Worm (Caenorhabditis elegans) whole organism, L4 larva: ENCODE measurements around the gene D1053.3.

ENCODE experiments used
- Y105C5A.15 ChIP-seq: fragments of 200-800 bp; sonication (Bioruptor generic); IDR thresholded peaks from 2 replicates; pipeline ENCODE4 v1.3.6; 2022; ENCODE audit warnings: missing genetic modification characterization, missing compliant biosample characterization
- attf-4 ChIP-seq: sonication (generic microtip); optimal IDR thresholded peaks from 3 replicates; lab custom pipeline; 2017; ENCODE audit warnings: missing biosample characterization, missing genetic modification characterization
- dve-1 ChIP-seq: sonication (generic microtip); optimal IDR thresholded peaks from 2 replicates; lab custom pipeline; 2017; ENCODE audit warnings: antibody characterized with exemption, mild to moderate bottlenecking, missing genetic modification characterization, missing compliant biosample characterization; ENCODE audit not compliant: insufficient read depth
- fkh-10 ChIP-seq: fragments of 150-350 bp; optimal IDR thresholded peaks from 2 replicates; lab custom pipeline; 2014; ENCODE audit warnings: missing biosample characterization, missing genetic modification reagents, missing genetic modification characterization
- mep-1 ChIP-seq: fragments of 150-350 bp; sonication (generic microtip); optimal IDR thresholded peaks from 3 replicates; lab custom pipeline; 2014; ENCODE audit warnings: missing biosample characterization, missing genetic modification characterization
- nhr-28 ChIP-seq: fragments of 150-350 bp; optimal IDR thresholded peaks from 2 replicates; lab custom pipeline; 2014; ENCODE audit warnings: missing biosample characterization, missing genetic modification characterization
- nhr-6 ChIP-seq: fragments of 150-350 bp; optimal IDR thresholded peaks from 2 replicates; lab custom pipeline; 2014; ENCODE audit warnings: missing biosample characterization, missing genetic modification characterization
- nhr-76 ChIP-seq: fragments of 150-350 bp; optimal IDR thresholded peaks from 2 replicates; lab custom pipeline; 2014; ENCODE audit warnings: missing biosample characterization, missing genetic modification characterization
- pha-4 ChIP-seq, 2 experiments: fragments of 150-350 bp in 1 of 2; fragments of 200-800 bp in 1 of 2; sonication (Bioruptor generic) in 1 of 2; IDR thresholded peaks in 1 of 2; optimal IDR thresholded peaks in 1 of 2; 2 replicates each; pipeline versions ENCODE4 v1.3.6 to Lab custom; 2014 to 2022; ENCODE audit warnings: missing genetic modification characterization in 2 of 2, missing genetic modification reagents in 2 of 2, missing biosample characterization in 1 of 2, missing compliant biosample characterization in 1 of 2
- php-3 ChIP-seq: fragments of 200-800 bp; sonication (Bioruptor generic); IDR thresholded peaks from 2 replicates; pipeline ENCODE4 v1.3.6; 2022; ENCODE audit warnings: missing genetic modification reagents, missing genetic modification characterization, missing compliant biosample characterization
- snpc-4 ChIP-seq: fragments of 150-350 bp; optimal IDR thresholded peaks from 2 replicates; lab custom pipeline; 2014; ENCODE audit warnings: missing biosample characterization, missing genetic modification characterization
- zfp-3 ChIP-seq: fragments of 200-800 bp; sonication (Bioruptor generic); conservative IDR thresholded peaks from 2 replicates; pipeline ENCODE4 v1.3.6; 2022; ENCODE audit warnings: missing genetic modification reagents, missing genetic modification characterization, missing compliant biosample characterization
- zip-2 ChIP-seq: fragments of 150-350 bp; optimal IDR thresholded peaks from 2 replicates; lab custom pipeline; 2014; ENCODE audit warnings: missing biosample characterization, missing genetic modification characterization

ce11 chrX:11765860-11766259, 28.9 kb upstream of the D1053.3 start:
- TF ChIP-seq zip-2 (tag; lab: Kevin White, UChicago): no peak
- no peak for TF ChIP-seq nhr-76 (tag; lab: Kevin White, UChicago)
- TF ChIP-seq zfp-3: no peak
- TF ChIP-seq Y105C5A.15 (GFP tag; lab: Robert Waterston, UW): no peak
- no peak for TF ChIP-seq attf-4 (tag; lab: Kevin White, UChicago)
- no peak for TF ChIP-seq snpc-4 (tag; lab: Kevin White, UChicago)
- TF ChIP-seq nhr-6 (tag; lab: Kevin White, UChicago): no peak
- TF ChIP-seq php-3 (GFP tag; lab: Robert Waterston, UW): no peak
- TF ChIP-seq dve-1 (tag; lab: Kevin White, UChicago): no peak
- no peak for TF ChIP-seq fkh-10 (GFP tag; lab: Kevin White, UChicago)
- no peak for TF ChIP-seq mep-1 (tag; lab: Kevin White, UChicago)
- TF ChIP-seq nhr-28 (tag; lab: Kevin White, UChicago): no peak
- TF ChIP-seq pha-4 (GFP tag; IDR thresholded peaks at IDR 0.05; lab: Robert Waterston, UW): no peak
- TF ChIP-seq pha-4 (tag; optimal IDR thresholded peaks at IDR 0.05; lab: Kevin White, UChicago): no peak
